Worm (Caenorhabditis elegans): ENCODE results near the gene lbp-8.

lbp-8 gene

DNA sequence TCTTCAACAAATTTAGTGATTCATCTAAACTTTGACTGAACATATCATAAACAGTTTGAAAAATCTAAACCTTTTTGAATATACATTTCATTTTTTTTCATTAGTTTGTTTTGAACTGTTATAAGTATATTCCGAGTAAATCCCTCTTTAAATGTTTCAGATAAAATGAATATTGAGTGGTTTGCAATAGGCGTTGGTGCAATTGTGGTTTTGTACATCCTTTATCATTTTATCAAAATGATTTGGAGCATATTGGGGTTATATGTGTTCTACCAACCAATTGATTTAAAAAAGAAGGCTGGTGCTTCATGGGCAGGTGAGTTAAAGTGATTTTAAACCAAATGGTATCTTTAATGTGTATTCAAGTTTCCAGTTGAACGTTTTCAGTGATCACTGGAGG is 13.9 kb downstream of the lbp-8 start, which contains the start of gene stdh-3:
stdh-3 (plus strand) TSS at position 166 of the 400 bp plus-strand sequence.
- no peak for TF ChIP-seq ztf-23 (GFP tag; IDR thresholded peaks at IDR 0.05)
- TF ChIP-seq flt-1 (GFP tag; IDR thresholded peaks at IDR 0.05) = no peak
- TF ChIP-seq T22C8.4 (GFP tag; IDR thresholded peaks at IDR 0.05) = no peak
- no peak for TF ChIP-seq ztf-29 (GFP tag; IDR thresholded peaks at IDR 0.05)
- no peak for TF ChIP-seq cog-1 (tag; optimal IDR thresholded peaks at IDR 0.05)
- TF ChIP-seq tab-1 (GFP tag; IDR thresholded peaks at IDR 0.05) = no peak
- no peak for TF ChIP-seq med-1 (GFP tag; optimal IDR thresholded peaks at IDR 0.05; ENCODE audit: insufficient read depth)
- no peak for TF ChIP-seq klf-2 (GFP tag; conservative IDR thresholded peaks at IDR 0.05)
- no peak for TF ChIP-seq ref-1 (GFP tag; conservative IDR thresholded peaks at IDR 0.05)

DNA sequence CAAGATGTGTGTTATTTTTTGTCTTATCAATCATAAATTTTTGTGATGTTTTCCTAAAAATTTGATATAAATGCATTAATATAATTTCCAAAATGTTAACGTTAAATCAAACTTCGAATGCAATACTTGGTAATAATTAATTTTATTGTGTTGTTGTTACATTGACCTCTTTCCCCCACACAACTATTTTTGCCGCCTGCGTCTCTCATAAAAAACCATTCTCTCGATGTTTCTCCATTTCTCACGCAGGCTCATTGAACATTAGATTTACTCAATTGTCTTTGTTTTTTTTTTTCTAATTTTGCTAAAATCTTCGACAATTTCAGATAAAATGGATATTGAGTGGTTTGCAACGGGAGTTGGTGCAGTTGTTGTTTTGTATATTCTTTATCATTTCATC is 15.6 kb downstream of the lbp-8 start, which contains the start of gene stdh-1:
stdh-1 (plus strand) TSS at position 327 of the 400 bp plus-strand sequence.
- no peak for TF ChIP-seq klf-2 (GFP tag; conservative IDR thresholded peaks at IDR 0.05)
- peak; percentile 20 for TF ChIP-seq cog-1 (tag; optimal IDR thresholded peaks at IDR 0.05)

DNA sequence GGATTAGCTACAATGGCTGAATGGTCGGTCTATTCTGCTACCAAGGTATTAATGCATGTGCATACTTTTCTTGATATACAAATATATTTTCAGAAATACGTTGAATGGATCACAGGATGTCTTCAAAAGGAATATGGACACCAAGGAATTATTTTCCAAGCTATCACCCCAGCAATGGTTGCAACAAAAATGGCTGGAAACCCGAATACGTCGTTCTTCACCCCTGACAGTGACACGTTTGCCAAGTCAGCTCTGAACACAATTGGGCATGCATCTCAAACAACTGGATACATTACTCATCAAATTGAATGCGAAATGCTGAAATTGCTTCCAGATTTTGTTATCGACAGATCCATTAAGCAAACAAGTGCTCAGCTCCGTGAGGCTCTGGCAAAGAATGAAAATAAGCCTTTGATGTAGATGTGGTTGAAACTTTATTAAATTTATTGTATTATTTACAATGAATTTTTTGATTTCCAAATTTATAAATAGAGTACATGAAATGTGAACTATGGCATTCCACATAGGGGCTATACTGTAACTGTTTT is 17.1 kb downstream of the lbp-8 start:
- no peak for TF ChIP-seq tab-1 (GFP tag; IDR thresholded peaks at IDR 0.05)
- TF ChIP-seq klf-2 (GFP tag; conservative IDR thresholded peaks at IDR 0.05) = no peak
- no peak for TF ChIP-seq med-1 (GFP tag; optimal IDR thresholded peaks at IDR 0.05; ENCODE audit: insufficient read depth)
- no peak for TF ChIP-seq ref-1 (GFP tag; conservative IDR thresholded peaks at IDR 0.05)
- no peak for TF ChIP-seq T22C8.4 (GFP tag; IDR thresholded peaks at IDR 0.05)
- TF ChIP-seq ztf-29 (GFP tag; IDR thresholded peaks at IDR 0.05) = no peak

DNA sequence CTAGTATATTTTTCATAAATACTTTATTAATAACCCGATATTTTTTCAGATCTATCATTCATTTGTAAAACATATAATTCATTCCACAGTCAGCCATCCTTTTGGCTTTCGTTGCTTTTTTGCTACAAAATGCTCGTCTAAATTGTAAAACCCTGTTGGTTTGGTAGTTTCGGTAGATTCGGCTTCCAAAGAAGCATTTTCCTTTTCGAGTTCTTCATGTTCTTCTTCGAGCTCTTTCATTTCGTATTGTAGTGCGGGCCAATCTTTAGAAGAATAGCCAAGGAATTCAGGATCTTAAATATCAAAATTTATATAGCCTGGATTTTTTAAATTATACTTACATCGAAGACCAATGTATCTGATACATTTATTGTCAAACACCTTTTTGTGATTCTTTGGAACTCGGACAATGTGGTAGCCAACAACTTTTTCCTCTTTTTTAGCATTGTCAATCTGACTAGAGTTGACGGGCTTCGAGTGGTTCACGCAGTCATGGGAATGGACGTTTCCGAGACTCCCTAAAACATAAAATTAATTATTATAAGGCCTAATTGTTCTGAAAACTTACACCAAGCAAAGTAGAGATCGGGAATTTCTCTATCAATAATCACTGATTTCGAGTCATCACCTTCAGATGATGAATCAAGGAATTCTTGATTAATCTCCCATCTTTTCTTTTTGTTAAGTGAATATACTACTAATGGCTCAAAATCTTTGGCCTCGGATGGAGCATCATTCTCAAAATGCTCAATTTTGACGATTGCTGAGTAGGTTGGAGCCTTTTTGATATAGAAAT is 17.7 kb downstream of the lbp-8 start:
- no peak for TF ChIP-seq flt-1 (GFP tag; IDR thresholded peaks at IDR 0.05)
- TF ChIP-seq klf-2 (GFP tag; conservative IDR thresholded peaks at IDR 0.05) = no peak
- no peak for TF ChIP-seq ref-1 (GFP tag; conservative IDR thresholded peaks at IDR 0.05)
- TF ChIP-seq ztf-29 (GFP tag; IDR thresholded peaks at IDR 0.05) = no peak
- no peak for TF ChIP-seq T22C8.4 (GFP tag; IDR thresholded peaks at IDR 0.05)
- no peak for TF ChIP-seq cog-1 (tag; optimal IDR thresholded peaks at IDR 0.05)
- TF ChIP-seq tab-1 (GFP tag; IDR thresholded peaks at IDR 0.05) = no peak
- TF ChIP-seq ztf-23 (GFP tag; IDR thresholded peaks at IDR 0.05) = no peak
- TF ChIP-seq med-1 (GFP tag; optimal IDR thresholded peaks at IDR 0.05; ENCODE audit: insufficient read depth) = no peak

DNA sequence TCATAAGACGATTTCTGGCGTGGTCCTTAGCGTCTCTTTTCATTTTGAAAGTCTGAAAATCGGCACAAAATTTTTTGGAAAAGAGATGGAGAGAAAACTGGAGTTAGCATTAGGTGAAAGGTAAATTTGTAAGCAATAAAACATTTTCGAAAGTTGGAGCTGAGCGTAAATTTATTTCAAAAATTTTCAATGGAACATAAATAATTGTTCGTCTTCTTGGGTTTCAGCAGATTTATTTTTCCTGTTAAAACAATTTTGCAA is 18.3 kb downstream of the lbp-8 start, which contains the start of gene C06B3.6:
C06B3.6 (minus strand) TSS at position 52 of the 261 bp plus-strand sequence.
- TF ChIP-seq klf-2 (GFP tag; conservative IDR thresholded peaks at IDR 0.05) (no peak), ztf-23 (GFP tag; IDR thresholded peaks at IDR 0.05) (no peak)

DNA sequence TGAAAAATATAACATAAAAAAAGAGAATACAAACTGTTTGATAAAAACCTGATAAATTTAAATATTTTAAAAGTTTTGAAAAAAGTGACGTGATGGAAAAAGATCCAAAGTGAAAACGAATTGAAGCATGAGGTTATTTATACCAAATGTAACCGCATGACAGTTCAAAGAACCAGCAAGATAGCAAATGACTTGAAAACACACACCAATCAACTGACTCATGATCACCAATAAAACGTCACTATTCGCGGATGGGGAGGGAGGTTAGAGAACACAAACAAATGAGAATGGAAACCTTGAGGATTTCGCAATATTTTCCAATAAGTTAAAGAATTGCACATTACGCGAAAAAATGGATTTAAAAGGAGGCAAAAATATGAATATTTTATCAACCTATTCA is 18.8 kb downstream of the lbp-8 start, which contains the start of gene C06B3.7:
C06B3.7 (plus strand) TSS at position 287 of the 400 bp plus-strand sequence.
- TF ChIP-seq cog-1 (tag; optimal IDR thresholded peaks at IDR 0.05) = no peak
- TF ChIP-seq ztf-23 (GFP tag; IDR thresholded peaks at IDR 0.05) = no peak
- no peak for TF ChIP-seq tab-1 (GFP tag; IDR thresholded peaks at IDR 0.05)
- no peak for TF ChIP-seq ref-1 (GFP tag; conservative IDR thresholded peaks at IDR 0.05)
- TF ChIP-seq T22C8.4 (GFP tag; IDR thresholded peaks at IDR 0.05) = no peak
- no peak for TF ChIP-seq flt-1 (GFP tag; IDR thresholded peaks at IDR 0.05)
- TF ChIP-seq ztf-29 (GFP tag; IDR thresholded peaks at IDR 0.05) = no peak
- TF ChIP-seq klf-2 (GFP tag; conservative IDR thresholded peaks at IDR 0.05) = no peak
- TF ChIP-seq med-1 (GFP tag; optimal IDR thresholded peaks at IDR 0.05; ENCODE audit: insufficient read depth) = no peak

DNA sequence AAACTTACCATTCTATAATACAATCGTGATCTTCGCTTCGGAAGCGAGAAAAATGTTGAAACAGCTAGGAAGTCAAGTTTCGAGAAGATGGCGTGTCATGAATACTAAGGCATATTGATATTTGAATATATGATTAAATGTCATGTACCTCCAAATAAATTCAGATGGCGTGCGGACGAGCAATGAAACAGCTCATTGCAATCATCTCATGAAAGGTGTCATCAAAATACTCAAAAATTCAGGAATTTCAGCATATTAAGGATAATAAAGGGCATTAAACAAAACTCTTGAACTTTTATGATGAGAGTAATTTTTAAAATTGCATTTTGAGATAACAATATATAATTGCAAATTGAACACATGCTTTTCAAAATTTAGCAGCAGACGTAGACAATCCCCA is 24.8 kb downstream of the lbp-8 start, which contains the start of gene gcy-32:
gcy-32 (minus strand) TSS at position 101 of the 400 bp plus-strand sequence.
- no peak for TF ChIP-seq ref-1 (GFP tag; conservative IDR thresholded peaks at IDR 0.05)
- TF ChIP-seq klf-2 (GFP tag; conservative IDR thresholded peaks at IDR 0.05) = no peak
- no peak for TF ChIP-seq ztf-23 (GFP tag; IDR thresholded peaks at IDR 0.05)
- no peak for TF ChIP-seq med-1 (GFP tag; optimal IDR thresholded peaks at IDR 0.05; ENCODE audit: insufficient read depth)
- no peak for TF ChIP-seq flt-1 (GFP tag; IDR thresholded peaks at IDR 0.05)
- no peak for TF ChIP-seq ztf-29 (GFP tag; IDR thresholded peaks at IDR 0.05)
- TF ChIP-seq tab-1 (GFP tag; IDR thresholded peaks at IDR 0.05) = no peak
- no peak for TF ChIP-seq T22C8.4 (GFP tag; IDR thresholded peaks at IDR 0.05)
- no peak for TF ChIP-seq cog-1 (tag; optimal IDR thresholded peaks at IDR 0.05)

DNA sequence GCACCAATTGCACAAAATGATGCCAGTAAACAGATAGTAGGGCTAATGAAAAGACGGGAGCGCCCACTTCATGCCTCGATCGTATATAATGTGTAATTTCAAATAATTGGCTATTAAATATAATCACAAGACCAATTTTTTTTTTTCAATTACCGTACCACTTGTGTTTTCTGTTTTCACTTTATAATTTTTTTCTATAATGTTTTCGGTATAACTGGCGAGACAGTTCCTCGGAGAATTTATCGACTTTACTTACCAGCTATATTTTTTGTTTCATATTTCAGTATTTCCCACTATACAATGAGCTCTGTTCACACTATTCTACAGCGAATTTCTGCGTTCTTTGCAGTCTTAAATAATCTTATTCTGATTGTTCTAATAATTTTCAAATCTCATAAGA is 25.6 kb downstream of the lbp-8 start, which contains the start of gene str-252:
str-252 (plus strand) TSS at position 301 of the 400 bp plus-strand sequence.
- TF ChIP-seq ztf-23 (GFP tag; IDR thresholded peaks at IDR 0.05) = no peak
- no peak for TF ChIP-seq ref-1 (GFP tag; conservative IDR thresholded peaks at IDR 0.05)
- TF ChIP-seq flt-1 (GFP tag; IDR thresholded peaks at IDR 0.05) = no peak
- TF ChIP-seq ztf-29 (GFP tag; IDR thresholded peaks at IDR 0.05) = no peak
- no peak for TF ChIP-seq cog-1 (tag; optimal IDR thresholded peaks at IDR 0.05)

DNA sequence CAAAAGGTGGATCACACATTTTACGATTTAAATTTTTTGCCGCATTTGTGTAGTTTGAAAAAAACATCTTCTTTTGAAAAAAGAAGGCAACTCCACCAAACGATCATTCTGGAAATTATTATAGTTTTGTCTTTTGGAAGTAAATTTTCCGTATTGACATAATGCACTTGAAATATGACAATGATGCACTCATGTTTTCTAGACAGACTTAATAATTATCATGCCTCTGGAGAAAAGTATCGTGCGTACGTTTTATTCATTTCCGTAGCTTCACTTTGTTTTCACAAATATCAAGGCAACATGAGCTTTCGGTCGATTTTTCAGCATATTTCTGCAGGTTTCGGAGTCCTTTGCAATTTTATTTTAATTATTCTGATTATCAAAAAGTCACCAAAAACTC is 27.8 kb downstream of the lbp-8 start, which contains the start of gene str-250:
str-250 (plus strand) TSS at position 301 of the 400 bp plus-strand sequence.
- TF ChIP-seq ref-1 (GFP tag; conservative IDR thresholded peaks at IDR 0.05) = no peak
- TF ChIP-seq cog-1 (tag; optimal IDR thresholded peaks at IDR 0.05) = no peak
- TF ChIP-seq ztf-29 (GFP tag; IDR thresholded peaks at IDR 0.05) = no peak
- no peak for TF ChIP-seq klf-2 (GFP tag; conservative IDR thresholded peaks at IDR 0.05)
- no peak for TF ChIP-seq ztf-23 (GFP tag; IDR thresholded peaks at IDR 0.05)
- no peak for TF ChIP-seq flt-1 (GFP tag; IDR thresholded peaks at IDR 0.05)
- TF ChIP-seq tab-1 (GFP tag; IDR thresholded peaks at IDR 0.05) = no peak
- TF ChIP-seq med-1 (GFP tag; optimal IDR thresholded peaks at IDR 0.05; ENCODE audit: insufficient read depth) = no peak
- TF ChIP-seq T22C8.4 (GFP tag; IDR thresholded peaks at IDR 0.05) = no peak

DNA sequence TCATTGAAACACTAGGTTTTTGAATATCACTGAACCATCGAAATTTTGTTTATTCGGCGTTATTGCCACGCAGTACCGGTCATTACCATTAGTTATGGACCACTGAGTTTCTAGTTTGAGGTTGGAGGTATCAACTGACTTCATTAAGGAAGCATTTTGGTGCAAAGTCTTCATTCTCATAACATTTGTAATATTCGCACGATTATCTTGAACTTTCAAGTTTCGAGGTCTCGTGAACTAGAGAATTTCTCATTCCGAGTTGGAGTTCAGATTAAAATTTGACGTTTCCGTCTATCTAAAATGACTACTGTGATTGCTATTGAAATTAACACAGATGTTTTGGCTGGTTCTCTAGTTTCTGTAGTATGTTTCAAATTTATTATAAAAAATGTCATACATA is 30.2 kb downstream of the lbp-8 start, which contains the start of gene srx-42:
srx-42 (plus strand) TSS at position 301 of the 400 bp plus-strand sequence.
- no peak for TF ChIP-seq klf-2 (GFP tag; conservative IDR thresholded peaks at IDR 0.05)
- TF ChIP-seq ztf-29 (GFP tag; IDR thresholded peaks at IDR 0.05) = no peak
- no peak for TF ChIP-seq med-1 (GFP tag; optimal IDR thresholded peaks at IDR 0.05; ENCODE audit: insufficient read depth)
- TF ChIP-seq flt-1 (GFP tag; IDR thresholded peaks at IDR 0.05) = no peak
- TF ChIP-seq cog-1 (tag; optimal IDR thresholded peaks at IDR 0.05) = no peak
- no peak for TF ChIP-seq T22C8.4 (GFP tag; IDR thresholded peaks at IDR 0.05)
- TF ChIP-seq ztf-23 (GFP tag; IDR thresholded peaks at IDR 0.05) = no peak
- no peak for TF ChIP-seq ref-1 (GFP tag; conservative IDR thresholded peaks at IDR 0.05)
- TF ChIP-seq tab-1 (GFP tag; IDR thresholded peaks at IDR 0.05) = no peak
